Worm (Caenorhabditis elegans): ENCODE results near the gene gex-2.

Gene gex-2

ce11 chrIV:607628-608027 lies 35.1 kb downstream of the gex-2 start:
- TF ChIP-seq sdz-38 (tag; optimal IDR thresholded peaks at IDR 0.05) (no peak), somi-1 (GFP tag; optimal IDR thresholded peaks at IDR 0.05) (no peak), rcor-1 (GFP tag; IDR thresholded peaks at IDR 0.05) (no peak), D2030.7 (GFP tag; IDR thresholded peaks at IDR 0.05) (no peak), ceh-91 (GFP tag; IDR thresholded peaks at IDR 0.05) (no peak), ets-4 (GFP tag; optimal IDR thresholded peaks at IDR 0.05) (no peak)

- TF ChIP-seq pha-4 (tag; optimal IDR thresholded peaks at IDR 0.05) (no peak), madf-10 (tag; optimal IDR thresholded peaks at IDR 0.05) (no peak), nhr-90 (tag; optimal IDR thresholded peaks at IDR 0.05) (no peak), atf-7 (tag; optimal IDR thresholded peaks at IDR 0.05) (no peak), F10E7.11 (tag; optimal IDR thresholded peaks at IDR 0.05) (no peak), C06A6.2 (GFP tag; conservative IDR thresholded peaks at IDR 0.05) (no peak), xnd-1 (tag; optimal IDR thresholded peaks at IDR 0.05) (no peak), akir-1 (GFP tag; optimal IDR thresholded peaks at IDR 0.05) (no peak), nhr-179 (tag; optimal IDR thresholded peaks at IDR 0.05) (no peak), him-1 (tag; optimal IDR thresholded peaks at IDR 0.05) (no peak), ztf-28 (GFP tag; IDR thresholded peaks at IDR 0.05) (no peak)
Measured at ce11 chrIV:613155-613554, 40.6 kb downstream of the gex-2 start.

- TF ChIP-seq dpff-1 (tag; optimal IDR thresholded peaks at IDR 0.05), result no peak
- TF ChIP-seq C17E4.6 (GFP tag; IDR thresholded peaks at IDR 0.05), result no peak
- no peak for TF ChIP-seq him-1 (tag; optimal IDR thresholded peaks at IDR 0.05)
- TF ChIP-seq repo-1 (tag; optimal IDR thresholded peaks at IDR 0.05), result no peak
- TF ChIP-seq mes-4 (tag; optimal IDR thresholded peaks at IDR 0.05), result no peak
- no peak for TF ChIP-seq K11D2.4 (GFP tag; IDR thresholded peaks at IDR 0.05)
- TF ChIP-seq ztf-25 (GFP tag; IDR thresholded peaks at IDR 0.05), result no peak
- no peak for TF ChIP-seq ZK185.1 (tag; optimal IDR thresholded peaks at IDR 0.05; ENCODE audit: poor library complexity, severe bottlenecking)
- TF ChIP-seq bed-1 (GFP tag; IDR thresholded peaks at IDR 0.05), result no peak
- TF ChIP-seq tbx-9 (tag; optimal IDR thresholded peaks at IDR 0.05; ENCODE audit: borderline replicate concordance), result no peak
- TF ChIP-seq F49E8.2 (tag; optimal IDR thresholded peaks at IDR 0.05; ENCODE audit: insufficient read depth), result no peak
- no peak for TF ChIP-seq ama-1 (optimal IDR thresholded peaks at IDR 0.05)
- no peak for TF ChIP-seq ama-1 (GFP tag; optimal IDR thresholded peaks at IDR 0.05)
- TF ChIP-seq mxl-1 (tag; optimal IDR thresholded peaks at IDR 0.05), result no peak
- no peak for TF ChIP-seq lin-26 (GFP tag; IDR thresholded peaks at IDR 0.05)
- no peak for TF ChIP-seq unc-130 (GFP tag; optimal IDR thresholded peaks at IDR 0.05)
- TF ChIP-seq B0035.1 (tag; optimal IDR thresholded peaks at IDR 0.05), result no peak
- TF ChIP-seq nhr-120 (GFP tag; IDR thresholded peaks at IDR 0.05), result no peak
Measured at ce11 chrIV:615244-615643, 42.7 kb downstream of the gex-2 start, which contains the start of gene C18H7.1. C18H7.1 (plus strand) TSS chrIV:615544.

ce11 chrIV:619766-620165 lies 47.2 kb downstream of the gex-2 start:
- TF ChIP-seq F52B5.7 (tag; optimal IDR thresholded peaks at IDR 0.05), result no peak
- no peak for TF ChIP-seq chd-7 (tag; optimal IDR thresholded peaks at IDR 0.05)
- no peak for TF ChIP-seq F22D6.2 (tag; optimal IDR thresholded peaks at IDR 0.05)
- TF ChIP-seq ztf-3 (GFP tag; optimal IDR thresholded peaks at IDR 0.05), result no peak
- TF ChIP-seq attf-6 (GFP tag; IDR thresholded peaks at IDR 0.05), result no peak
- TF ChIP-seq ceh-40 (GFP tag; IDR thresholded peaks at IDR 0.05), result no peak

Data from whole organism, young adult.